Fruit fly (Drosophila melanogaster) whole organism, embryonic: ENCODE data around the gene Rab19.
A peak's percentile ranks its signal among the peaks of the same experiment; 100 is the strongest.

Experiments
- Aef1 ChIP-seq: fragments of 200-800 bp; sonication (Bioruptor generic); IDR thresholded peaks from 3 replicates; pipeline ENCODE4 v1.3.6; 2022; ENCODE audit warnings: missing biosample characterization, missing genetic modification characterization
- Asciz ChIP-seq: fragments of 200-800 bp; sonication (Bioruptor generic); optimal IDR thresholded peaks from 2 replicates; lab custom pipeline; 2017; ENCODE audit warnings: missing biosample characterization, mild to moderate bottlenecking, missing genetic modification characterization, missing genetic modification reagents
- CG11560 ChIP-seq: fragments of 200-800 bp; sonication (Bioruptor generic); IDR thresholded peaks from 3 replicates; pipeline ENCODE4 v1.3.6; 2022; ENCODE audit warnings: missing biosample characterization, missing genetic modification characterization
- CG11696 ChIP-seq: fragments of 200-800 bp; sonication (Bioruptor generic); IDR thresholded peaks from 2 replicates; pipeline ENCODE4 v1.3.6; 2022; ENCODE audit warnings: missing biosample characterization, missing genetic modification characterization
- CG14441 ChIP-seq: fragments of 200-800 bp; sonication (Bioruptor generic); IDR thresholded peaks from 2 replicates; pipeline ENCODE4 v1.3.6; 2022; ENCODE audit warnings: missing biosample characterization, missing genetic modification characterization
- CG14710 ChIP-seq: fragments of 200-800 bp; sonication (Bioruptor generic); optimal IDR thresholded peaks from 3 replicates; lab custom pipeline; 2019; ENCODE audit warnings: missing biosample characterization, mild to moderate bottlenecking, missing genetic modification characterization, moderate library complexity
- CG15479 ChIP-seq: fragments of 200-800 bp; sonication (Bioruptor generic); optimal IDR thresholded peaks from 3 replicates; lab custom pipeline; 2019; ENCODE audit warnings: missing biosample characterization, mild to moderate bottlenecking, missing genetic modification characterization, moderate library complexity
- CG17186 ChIP-seq: fragments of 200-800 bp; sonication (Bioruptor generic); optimal IDR thresholded peaks from 3 replicates; lab custom pipeline; 2017; ENCODE audit warnings: missing biosample characterization, missing genetic modification reagents, missing genetic modification characterization
- CG17361 ChIP-seq: fragments of 200-800 bp; sonication (Bioruptor generic); IDR thresholded peaks from 3 replicates; pipeline ENCODE4 v1.3.6; 2022; ENCODE audit warnings: missing biosample characterization, missing genetic modification characterization
- CG17912 ChIP-seq: fragments of 200-800 bp; sonication (Bioruptor generic); optimal IDR thresholded peaks from 2 replicates; lab custom pipeline; 2018; ENCODE audit warnings: missing biosample characterization, mild to moderate bottlenecking, missing genetic modification characterization
- CG18764 ChIP-seq: fragments of 200-800 bp; sonication (Bioruptor generic); optimal IDR thresholded peaks from 3 replicates; lab custom pipeline; 2016; ENCODE audit warnings: missing biosample characterization, missing genetic modification characterization
- CG30431 ChIP-seq: fragments of 200-800 bp; sonication (Bioruptor generic); optimal IDR thresholded peaks from 2 replicates; lab custom pipeline; 2017; ENCODE audit warnings: missing biosample characterization, missing genetic modification characterization
- CG3838 ChIP-seq: fragments of 200-800 bp; sonication (Bioruptor generic); optimal IDR thresholded peaks from 3 replicates; lab custom pipeline; 2016; ENCODE audit warnings: missing biosample characterization, missing genetic modification characterization
- CG3995 ChIP-seq: fragments of 200-800 bp; sonication (Bioruptor generic); optimal IDR thresholded peaks from 3 replicates; lab custom pipeline; 2016; ENCODE audit warnings: missing biosample characterization, missing genetic modification characterization
- CG42726 ChIP-seq: fragments of 200-800 bp; sonication (Bioruptor generic); IDR thresholded peaks from 2 replicates; pipeline ENCODE4 v1.3.6; 2022; ENCODE audit warnings: missing biosample characterization, missing genetic modification characterization; ENCODE audit not compliant: partially characterized antibody
- CG4617 ChIP-seq: fragments of 200-800 bp; sonication (Bioruptor generic); optimal IDR thresholded peaks from 3 replicates; lab custom pipeline; 2016; ENCODE audit warnings: missing biosample characterization, missing genetic modification characterization, borderline replicate concordance
- CG9215 ChIP-seq: fragments of 200-800 bp; sonication (Bioruptor generic); IDR thresholded peaks from 2 replicates; pipeline ENCODE4 v1.3.6; 2022; ENCODE audit warnings: missing biosample characterization, missing genetic modification characterization
- CkIIα-i1 ChIP-seq: fragments of 200-800 bp; sonication (Bioruptor generic); IDR thresholded peaks from 2 replicates; pipeline ENCODE4 v1.3.6; 2022; ENCODE audit warnings: missing biosample characterization, missing genetic modification characterization
- Dad ChIP-seq: fragments of 200-800 bp; sonication (Bioruptor generic); optimal IDR thresholded peaks from 3 replicates; lab custom pipeline; 2016; ENCODE audit warnings: missing biosample characterization, missing genetic modification characterization
- Dfd ChIP-seq, 2 experiments: fragments of >200 bp; optimal IDR thresholded peaks; 2 replicates each; lab custom pipeline; 2017; ENCODE audit warnings: missing biosample characterization in 2 of 2, missing genetic modification characterization in 2 of 2
- Dll ChIP-seq: fragments of 200-800 bp; sonication (Bioruptor generic); IDR thresholded peaks from 4 replicates; pipeline ENCODE4 v1.3.6; 2022; ENCODE audit warnings: missing biosample characterization, missing genetic modification characterization; ENCODE audit not compliant: partially characterized antibody
- Doc2 ChIP-seq: fragments of 200-800 bp; sonication (Bioruptor generic); IDR thresholded peaks from 2 replicates; pipeline ENCODE4 v1.3.6; 2022; ENCODE audit warnings: missing biosample characterization, missing genetic modification characterization
- Dp ChIP-seq: fragments of 200-800 bp; sonication (Bioruptor generic); optimal IDR thresholded peaks from 2 replicates; lab custom pipeline; 2018; ENCODE audit warnings: missing biosample characterization, mild to moderate bottlenecking, missing genetic modification characterization, moderate library complexity
- Ets97D ChIP-seq: fragments of 200-800 bp; sonication (Bioruptor generic); optimal IDR thresholded peaks from 3 replicates; lab custom pipeline; 2016; ENCODE audit warnings: missing biosample characterization, missing genetic modification characterization
- Fer3 ChIP-seq: fragments of 200-800 bp; sonication (Bioruptor generic); optimal IDR thresholded peaks from 2 replicates; lab custom pipeline; 2018; ENCODE audit warnings: missing biosample characterization, mild to moderate bottlenecking, missing genetic modification characterization, moderate library complexity
- GATAe ChIP-seq: fragments of 200-800 bp; sonication (Bioruptor generic); conservative IDR thresholded peaks from 2 replicates; pipeline ENCODE4 v1.3.6; 2022; ENCODE audit warnings: missing biosample characterization, missing genetic modification characterization
- NC2β ChIP-seq: fragments of 200-800 bp; sonication (Bioruptor generic); optimal IDR thresholded peaks from 2 replicates; lab custom pipeline; 2016; ENCODE audit warnings: missing biosample characterization, missing genetic modification characterization
- Pdp1 ChIP-seq, 2 experiments: fragments of 200-800 bp; sonication (Bioruptor generic); optimal IDR thresholded peaks; 3 replicates each; lab custom pipeline; 2016; ENCODE audit warnings: missing biosample characterization in 2 of 2, missing genetic modification characterization in 2 of 2, mild to moderate bottlenecking in 1 of 2, moderate library complexity in 1 of 2
- Sox100B ChIP-seq: fragments of 200-800 bp; sonication (Bioruptor generic); optimal IDR thresholded peaks from 3 replicates; lab custom pipeline; 2018; ENCODE audit warnings: missing biosample characterization, mild to moderate bottlenecking, missing genetic modification characterization
- Taf1 ChIP-seq: fragments of 200-800 bp; sonication (Bioruptor generic); IDR thresholded peaks from 2 replicates; pipeline ENCODE4 v1.3.6; 2022; ENCODE audit warnings: missing biosample characterization, missing genetic modification characterization
- bowl ChIP-seq: fragments of 200-800 bp; sonication (Bioruptor generic); IDR thresholded peaks from 2 replicates; pipeline ENCODE4 v1.3.6; 2022; ENCODE audit warnings: missing biosample characterization, missing genetic modification characterization
- dysf ChIP-seq: fragments of 200-800 bp; sonication (Bioruptor generic); IDR thresholded peaks from 3 replicates; pipeline ENCODE4 v1.3.6; 2022; ENCODE audit warnings: missing biosample characterization, missing genetic modification characterization
- fd96Cb ChIP-seq: fragments of 200-800 bp; sonication (Bioruptor generic); optimal IDR thresholded peaks from 2 replicates; lab custom pipeline; 2018; ENCODE audit warnings: missing biosample characterization, mild to moderate bottlenecking, missing genetic modification characterization, moderate library complexity
- gcm2 ChIP-seq: fragments of 200-800 bp; sonication (Bioruptor generic); optimal IDR thresholded peaks from 2 replicates; lab custom pipeline; 2016; ENCODE audit warnings: missing biosample characterization, missing genetic modification characterization
- grn ChIP-seq: fragments of 200-800 bp; sonication (Bioruptor generic); optimal IDR thresholded peaks from 3 replicates; lab custom pipeline; 2017; ENCODE audit warnings: missing biosample characterization, missing genetic modification characterization
- lov ChIP-seq, 2 experiments: fragments of 200-800 bp in 1 of 2; fragments of >200 bp in 1 of 2; sonication (Bioruptor generic) in 1 of 2; IDR thresholded peaks in 1 of 2; optimal IDR thresholded peaks in 1 of 2; 2 replicates in 1 of 2; 3 replicates in 1 of 2; pipeline versions ENCODE4 v1.3.6 to Lab custom; 2017 to 2022; ENCODE audit warnings: missing biosample characterization in 1 of 2, missing genetic modification characterization in 1 of 2
- maf-S ChIP-seq: fragments of 200-800 bp; sonication (Bioruptor generic); optimal IDR thresholded peaks from 2 replicates; lab custom pipeline; 2016; ENCODE audit warnings: missing biosample characterization, missing genetic modification characterization
- mld ChIP-seq: fragments of 200-800 bp; sonication (Bioruptor generic); IDR thresholded peaks from 3 replicates; pipeline ENCODE4 v1.3.6; 2022; ENCODE audit warnings: missing biosample characterization, missing genetic modification characterization; ENCODE audit not compliant: partially characterized antibody
- onecut ChIP-seq: fragments of 200-800 bp; sonication (Bioruptor generic); IDR thresholded peaks from 2 replicates; pipeline ENCODE4 v1.3.6; 2022; ENCODE audit warnings: missing biosample characterization, missing genetic modification characterization
- org-1 ChIP-seq: fragments of 200-800 bp; sonication (Bioruptor generic); optimal IDR thresholded peaks from 2 replicates; lab custom pipeline; 2017; ENCODE audit warnings: missing biosample characterization, missing genetic modification characterization
- pb ChIP-seq: fragments of 200-800 bp; sonication (Bioruptor generic); optimal IDR thresholded peaks from 3 replicates; lab custom pipeline; 2016; ENCODE audit warnings: missing biosample characterization, missing genetic modification characterization
- phol ChIP-seq: fragments of 200-800 bp; sonication (Bioruptor generic); optimal IDR thresholded peaks from 3 replicates; lab custom pipeline; 2018; ENCODE audit warnings: missing biosample characterization, mild to moderate bottlenecking, missing genetic modification characterization, moderate library complexity
- slbo ChIP-seq: fragments of 200-800 bp; sonication (Bioruptor generic); IDR thresholded peaks from 2 replicates; pipeline ENCODE4 v1.3.6; 2022; ENCODE audit warnings: missing biosample characterization, missing genetic modification characterization
- tio ChIP-seq: fragments of 200-800 bp; sonication (Bioruptor generic); optimal IDR thresholded peaks from 2 replicates; lab custom pipeline; 2017; ENCODE audit warnings: missing biosample characterization, missing genetic modification characterization, inconsistent platforms
- tll ChIP-seq, 2 experiments: fragments of 200-800 bp in 1 of 2; fragments of >200 bp in 1 of 2; sonication (Bioruptor generic) in 1 of 2; optimal IDR thresholded peaks; 2 replicates each; lab custom pipeline; 2017 to 2019; ENCODE audit warnings: missing biosample characterization in 2 of 2, missing genetic modification characterization in 2 of 2, mild to moderate bottlenecking in 1 of 2, moderate library complexity in 1 of 2
- toy ChIP-seq: fragments of 200-800 bp; sonication (Bioruptor generic); IDR thresholded peaks from 2 replicates; pipeline ENCODE4 v1.3.6; 2022; ENCODE audit warnings: missing biosample characterization, missing genetic modification characterization
- unc-4 ChIP-seq: fragments of 200-800 bp; sonication (Bioruptor generic); IDR thresholded peaks from 2 replicates; pipeline ENCODE4 v1.3.6; 2022; ENCODE audit warnings: missing biosample characterization, missing genetic modification characterization; ENCODE audit not compliant: partially characterized antibody
- z ChIP-seq: fragments of 200-800 bp; sonication (Bioruptor generic); IDR thresholded peaks from 3 replicates; pipeline ENCODE4 v1.3.6; 2022; ENCODE audit warnings: missing biosample characterization, missing genetic modification characterization

The Rab19 gene

dm6 chr3L:8340264-8341095, 43.7 kb downstream of the Rab19 start, which contains the start of the genes Prim1 and CG7083 (continued):
- TF ChIP-seq CG15479 (peak; percentile 33), maf-S (GFP tag; lab: Kevin White, UChicago) (peak; percentile 39), Dll (GFP tag; lab: Robert Waterston, UW) (0 out of 4 replicates have a peak, but pooled peaks have one; percentile 49), CG17361 (GFP tag; lab: Robert Waterston, UW) (peak; percentile 60; the same call in 2 of the 3 replicates), z (GFP tag; lab: Robert Waterston, UW) (no peak), phol (tag; lab: Kevin White, UChicago) (peak; percentile 68), pb (GFP tag; lab: Kevin White, UChicago) (peak; percentile 21), CG17186 (GFP tag; lab: Kevin White, UChicago) (peak; percentile 81), CG9215 (peak; percentile 27; the same call in 1 of the 2 replicates), GATAe (GFP tag; lab: Robert Waterston, UW) (no peak; the same call in 1 of the 2 replicates), lov (optimal IDR thresholded peaks at IDR 0.05; lab: Kevin White, UChicago) (no peak), lov (GFP tag; IDR thresholded peaks at IDR 0.05; lab: Robert Waterston, UW) (no peak), Asciz (GFP tag; lab: Kevin White, UChicago) (peak; percentile 33), CG4617 (peak; percentile 84), tio (GFP tag; lab: Kevin White, UChicago) (no peak), unc-4 (GFP tag; lab: Robert Waterston, UW) (peak; percentile 33; the same call in 1 of the 2 replicates), Fer3 (peak; percentile 32), onecut (GFP tag; lab: Robert Waterston, UW) (peak; percentile 24; the same call in 1 of the 2 replicates), toy (GFP tag; lab: Robert Waterston, UW) (no peak), Doc2 (GFP tag; lab: Robert Waterston, UW) (no peak), tll (GFP tag; optimal IDR thresholded peaks at IDR 0.05; lab: Kevin White, UChicago) (no peak), mld (GFP tag; lab: Robert Waterston, UW) (0 out of 3 replicates have a peak, but pooled peaks have one; percentile 31), CG3995 (GFP tag; lab: Kevin White, UChicago) (no peak), Aef1 (peak; percentile 22; the same call in 1 of the 3 replicates), bowl (no peak), slbo (GFP tag; lab: Robert Waterston, UW) (peak; percentile 75), CG17912 (GFP tag; lab: Kevin White, UChicago) (no peak), CG3838 (GFP tag; lab: Kevin White, UChicago) (no peak), Sox100B (peak; percentile 55), grn (GFP tag; lab: Kevin White, UChicago) (peak; percentile 22), Dad (GFP tag; lab: Kevin White, UChicago) (peak; percentile 31), org-1 (no peak), CG18764 (GFP tag; lab: Kevin White, UChicago) (peak; percentile 29), CG30431 (GFP tag; lab: Kevin White, UChicago) (peak; percentile 23), Taf1 (GFP tag; lab: Robert Waterston, UW) (no peak), CG11696 (GFP tag; lab: Robert Waterston, UW) (no peak), Ets97D (GFP tag; lab: Kevin White, UChicago) (peak; percentile 33), NC2β (peak; percentile 46), gcm2 (GFP tag; lab: Kevin White, UChicago) (no peak), CG14710 (tag; lab: Kevin White, UChicago) (peak; percentile 78), Dfd (GFP tag; optimal IDR thresholded peaks at IDR 0.05; lab: Kevin White, UChicago) (no peak), Pdp1 (GFP tag; optimal IDR thresholded peaks at IDR 0.05; lab: Kevin White, UChicago) (peak; percentile 57 to 90), CG11560 (tag; lab: Robert Waterston, UW) (no peak), fd96Cb (tag; lab: Kevin White, UChicago) (no peak), CG14441 (GFP tag; lab: Robert Waterston, UW) (no peak), dysf (GFP tag; lab: Robert Waterston, UW) (no peak), Dp (peak; percentile 81), CkIIα-i1 (GFP tag; lab: Robert Waterston, UW) (no peak), CG42726 (GFP tag; lab: Robert Waterston, UW) (no peak)
